Worm (Caenorhabditis elegans): ENCODE data around the gene Y94H6A.5.
A peak's percentile ranks its signal among the peaks of the same experiment; 100 is the strongest.

DNA sequence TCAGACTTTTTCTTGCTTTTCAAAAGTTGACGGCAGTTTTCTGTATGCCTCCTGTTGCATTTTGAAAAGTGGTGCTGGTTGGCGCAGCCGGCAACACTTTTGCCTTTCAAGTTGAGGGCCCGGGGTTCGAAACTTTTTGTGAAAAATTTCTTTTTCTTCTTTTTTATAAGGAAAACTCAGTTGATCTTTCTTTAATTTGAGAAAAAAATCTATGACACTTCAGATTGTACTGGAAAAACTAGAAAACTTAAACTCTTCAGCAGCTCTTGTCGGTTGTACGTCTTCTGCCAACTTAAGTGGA lies 38.9 kb downstream of the Y94H6A.5 start:
- TF ChIP-seq him-1 (tag; optimal IDR thresholded peaks at IDR 0.05), result no peak
- TF ChIP-seq dao-5 (tag; optimal IDR thresholded peaks at IDR 0.05), result peak; percentile 29
- no peak for TF ChIP-seq W03F9.2 (tag; optimal IDR thresholded peaks at IDR 0.05)

Measured in whole organism, L4/young adult.